Worm (Caenorhabditis elegans) whole organism, L1 larva: ENCODE results near the gene hrg-7.

Experiments used
- C04F5.9 ChIP-seq: sonication (generic microtip); optimal IDR thresholded peaks from 2 replicates; lab custom pipeline; 2016; ENCODE audit warnings: missing genetic modification characterization, missing compliant biosample characterization
- C16A3.4 ChIP-seq: fragments of 150-350 bp; optimal IDR thresholded peaks from 2 replicates; lab custom pipeline; 2014; ENCODE audit warnings: missing biosample characterization, missing genetic modification characterization
- F16B12.6 ChIP-seq: fragments of 150-350 bp; optimal IDR thresholded peaks from 2 replicates; lab custom pipeline; 2014; ENCODE audit warnings: missing biosample characterization, missing genetic modification characterization
- aha-1 ChIP-seq: fragments of 150-350 bp; optimal IDR thresholded peaks from 2 replicates; lab custom pipeline; 2014; ENCODE audit warnings: missing biosample characterization, missing genetic modification characterization
- alr-1 ChIP-seq: fragments of 200-800 bp; sonication (Bioruptor generic); optimal IDR thresholded peaks from 2 replicates; lab custom pipeline; 2018; ENCODE audit warnings: borderline replicate concordance, mild to moderate bottlenecking, missing genetic modification characterization, missing compliant biosample characterization
- aly-2 ChIP-seq: fragments of 150-350 bp; optimal IDR thresholded peaks from 2 replicates; lab custom pipeline; 2014; ENCODE audit warnings: missing biosample characterization, missing genetic modification characterization
- ama-1 ChIP-seq: fragments of 150-350 bp; optimal IDR thresholded peaks from 2 replicates; lab custom pipeline; 2014
- ceh-63 ChIP-seq: fragments of 200-800 bp; sonication (Bioruptor generic); optimal IDR thresholded peaks from 2 replicates; lab custom pipeline; 2018; ENCODE audit warnings: mild to moderate bottlenecking, missing genetic modification characterization, missing compliant biosample characterization
- ceh-82 ChIP-seq, 3 experiments: fragments of 150-350 bp in 1 of 3; sonication (generic microtip) in 2 of 3; optimal IDR thresholded peaks; 2 replicates each; lab custom pipeline; 2014 to 2017; ENCODE audit warnings: missing biosample characterization in 3 of 3, missing genetic modification characterization in 3 of 3
- ceh-88 ChIP-seq: fragments of 200-800 bp; sonication (Bioruptor generic); IDR thresholded peaks from 2 replicates; pipeline ENCODE4 v1.3.6; 2022; ENCODE audit warnings: missing genetic modification characterization, missing compliant biosample characterization
- ces-1 ChIP-seq: fragments of 150-350 bp; optimal IDR thresholded peaks from 2 replicates; lab custom pipeline; 2014; ENCODE audit warnings: missing biosample characterization, missing genetic modification reagents, missing genetic modification characterization
- efl-1 ChIP-seq, 4 experiments: fragments of 150-350 bp; optimal IDR thresholded peaks in 3 of 4; peaks in 1 of 4; 1 replicate in 1 of 4; 2 replicates in 3 of 4; lab custom pipeline; 2014; ENCODE audit warnings: missing biosample characterization in 2 of 4, missing genetic modification characterization in 2 of 4, missing genetic modification reagents in 2 of 4
- efl-3 ChIP-seq: fragments of 200-800 bp; sonication (Bioruptor generic); optimal IDR thresholded peaks from 2 replicates; lab custom pipeline; 2018; ENCODE audit warnings: mild to moderate bottlenecking, missing genetic modification characterization, missing compliant biosample characterization
- elt-3 ChIP-seq, 6 experiments: fragments of 150-350 bp in 1 of 6; sonication (generic microtip); optimal IDR thresholded peaks; 2 replicates each; lab custom pipeline; 2017 to 2018; ENCODE audit warnings: missing biosample characterization in 6 of 6, missing genetic modification characterization in 6 of 6, inconsistent platforms in 1 of 6
- ets-5 ChIP-seq: fragments of 200-800 bp; sonication (Bioruptor generic); IDR thresholded peaks from 2 replicates; pipeline ENCODE4 v1.3.6; 2022; ENCODE audit warnings: missing genetic modification characterization, missing compliant biosample characterization
- fkh-10 ChIP-seq: sonication (generic microtip); optimal IDR thresholded peaks from 2 replicates; lab custom pipeline; 2017; ENCODE audit warnings: missing biosample characterization, missing genetic modification reagents, missing genetic modification characterization
- fkh-8 ChIP-seq: sonication (generic microtip); optimal IDR thresholded peaks from 2 replicates; lab custom pipeline; 2016; ENCODE audit warnings: mild to moderate bottlenecking, missing genetic modification characterization, missing compliant biosample characterization
- grh-1 ChIP-seq: fragments of 200-800 bp; sonication (Bioruptor generic); IDR thresholded peaks from 2 replicates; pipeline ENCODE4 v1.3.6; 2022; ENCODE audit warnings: missing genetic modification reagents, missing genetic modification characterization, missing compliant biosample characterization
- hlh-17 ChIP-seq: fragments of 200-800 bp; sonication (Bioruptor generic); optimal IDR thresholded peaks from 2 replicates; lab custom pipeline; 2018; ENCODE audit warnings: missing genetic modification characterization, mild to moderate bottlenecking, missing compliant biosample characterization, moderate library complexity, borderline replicate concordance
- hlh-4 ChIP-seq: sonication (generic microtip); optimal IDR thresholded peaks from 2 replicates; lab custom pipeline; 2016; ENCODE audit warnings: mild to moderate bottlenecking, missing genetic modification characterization, missing compliant biosample characterization
- hpl-2 ChIP-seq: fragments of 150-350 bp; optimal IDR thresholded peaks from 2 replicates; lab custom pipeline; 2014; ENCODE audit warnings: missing biosample characterization, missing genetic modification reagents, missing genetic modification characterization
- irx-1 ChIP-seq: sonication (generic microtip); optimal IDR thresholded peaks from 2 replicates; lab custom pipeline; 2016; ENCODE audit warnings: missing genetic modification characterization, missing compliant biosample characterization
- isw-1 ChIP-seq: fragments of 200-800 bp; sonication (Bioruptor generic); IDR thresholded peaks from 2 replicates; pipeline ENCODE4 v1.3.6; 2022; ENCODE audit warnings: missing genetic modification characterization, missing compliant biosample characterization
- lin-13 ChIP-seq: fragments of 150-350 bp; optimal IDR thresholded peaks from 2 replicates; lab custom pipeline; 2014; ENCODE audit warnings: missing biosample characterization, missing genetic modification reagents, missing genetic modification characterization
- lin-14 ChIP-seq: fragments of 200-800 bp; sonication (Bioruptor generic); optimal IDR thresholded peaks from 2 replicates; lab custom pipeline; 2018; ENCODE audit warnings: mild to moderate bottlenecking, missing genetic modification characterization, moderate library complexity, missing compliant biosample characterization
- lin-35 ChIP-seq, 2 experiments: fragments of 150-350 bp; optimal IDR thresholded peaks; 2 replicates each; lab custom pipeline; 2014; ENCODE audit warnings: missing biosample characterization in 2 of 2, missing genetic modification characterization in 2 of 2, missing genetic modification reagents in 2 of 2
- lin-39 ChIP-seq: fragments of 150-350 bp; optimal IDR thresholded peaks from 2 replicates; lab custom pipeline; 2014; ENCODE audit warnings: missing biosample characterization, missing genetic modification reagents, missing genetic modification characterization
- lsy-2 ChIP-seq, 2 experiments: fragments of 150-350 bp; optimal IDR thresholded peaks; 2 replicates each; lab custom pipeline; 2014; ENCODE audit warnings: missing biosample characterization in 2 of 2, missing genetic modification characterization in 2 of 2
- mab-9 ChIP-seq: fragments of 200-800 bp; sonication (Bioruptor generic); IDR thresholded peaks from 2 replicates; pipeline ENCODE4 v1.3.6; 2022; ENCODE audit warnings: missing genetic modification reagents, missing genetic modification characterization, missing compliant biosample characterization
- nhr-11 ChIP-seq: fragments of 150-350 bp; optimal IDR thresholded peaks from 2 replicates; lab custom pipeline; 2014; ENCODE audit warnings: missing biosample characterization, missing genetic modification characterization
- nhr-237 ChIP-seq: fragments of 150-350 bp; optimal IDR thresholded peaks from 2 replicates; lab custom pipeline; 2014; ENCODE audit warnings: missing biosample characterization, missing genetic modification characterization
- nhr-28 ChIP-seq: fragments of 150-350 bp; optimal IDR thresholded peaks from 2 replicates; lab custom pipeline; 2014; ENCODE audit warnings: missing biosample characterization, missing genetic modification characterization
- nhr-77 ChIP-seq: fragments of 150-350 bp; optimal IDR thresholded peaks from 2 replicates; lab custom pipeline; 2014; ENCODE audit warnings: missing biosample characterization, missing genetic modification characterization
- nhr-85 ChIP-seq: sonication (generic microtip); peaks from one replicate; lab custom pipeline; 2016; ENCODE audit warnings: missing genetic modification characterization, inconsistent platforms, missing compliant biosample characterization
- nhr-90 ChIP-seq: sonication (generic microtip); optimal IDR thresholded peaks from 2 replicates; lab custom pipeline; 2016; ENCODE audit warnings: mild to moderate bottlenecking, missing genetic modification characterization, missing compliant biosample characterization; ENCODE audit not compliant: poor library complexity
- pax-3 ChIP-seq: fragments of 200-800 bp; sonication (Bioruptor generic); optimal IDR thresholded peaks from 2 replicates; lab custom pipeline; 2018; ENCODE audit warnings: mild to moderate bottlenecking, missing genetic modification characterization, moderate library complexity, missing compliant biosample characterization
- pqm-1 ChIP-seq: sonication (generic microtip); optimal IDR thresholded peaks from 3 replicates; lab custom pipeline; 2017; ENCODE audit warnings: missing biosample characterization, missing genetic modification characterization
- skn-1 ChIP-seq: fragments of 150-350 bp; optimal IDR thresholded peaks from 2 replicates; lab custom pipeline; 2014; ENCODE audit warnings: missing biosample characterization, missing genetic modification characterization
- snpc-4 ChIP-seq: fragments of 150-350 bp; optimal IDR thresholded peaks from 2 replicates; lab custom pipeline; 2014; ENCODE audit warnings: missing biosample characterization, missing genetic modification characterization
- snu-23 ChIP-seq: sonication (generic microtip); optimal IDR thresholded peaks from 2 replicates; lab custom pipeline; 2016; ENCODE audit warnings: missing genetic modification characterization, missing compliant biosample characterization
- sox-4 ChIP-seq: sonication (generic microtip); optimal IDR thresholded peaks from 2 replicates; lab custom pipeline; 2016; ENCODE audit warnings: missing genetic modification characterization, missing compliant biosample characterization
- sup-37 ChIP-seq: fragments of 200-800 bp; sonication (Bioruptor generic); optimal IDR thresholded peaks from 2 replicates; lab custom pipeline; 2018; ENCODE audit warnings: mild to moderate bottlenecking, missing genetic modification characterization, missing compliant biosample characterization
- tbx-2 ChIP-seq: sonication (generic microtip); optimal IDR thresholded peaks from 2 replicates; lab custom pipeline; 2016; ENCODE audit warnings: missing genetic modification characterization, missing compliant biosample characterization
- tlp-1 ChIP-seq: fragments of 150-350 bp; optimal IDR thresholded peaks from 2 replicates; lab custom pipeline; 2014; ENCODE audit warnings: missing biosample characterization, missing genetic modification characterization
- unc-30 ChIP-seq: sonication (generic microtip); optimal IDR thresholded peaks from 2 replicates; lab custom pipeline; 2017; ENCODE audit warnings: missing biosample characterization, missing genetic modification characterization
- unc-86 ChIP-seq: sonication (generic microtip); optimal IDR thresholded peaks from 2 replicates; lab custom pipeline; 2016; ENCODE audit warnings: missing genetic modification characterization, missing compliant biosample characterization
- unc-98 ChIP-seq: fragments of 200-800 bp; sonication (Bioruptor generic); IDR thresholded peaks from 2 replicates; pipeline ENCODE4 v1.3.6; 2022; ENCODE audit warnings: missing genetic modification characterization, missing compliant biosample characterization
- zag-1 ChIP-seq: fragments of 150-350 bp; optimal IDR thresholded peaks from 2 replicates; lab custom pipeline; 2014; ENCODE audit warnings: missing biosample characterization, missing genetic modification characterization
- ztf-11 ChIP-seq, 2 experiments: sonication (generic microtip); optimal IDR thresholded peaks; 2 replicates each; lab custom pipeline; 2016 to 2017; ENCODE audit warnings: missing genetic modification characterization in 2 of 2, missing biosample characterization in 1 of 2, missing compliant biosample characterization in 1 of 2
- ztf-4 ChIP-seq: fragments of 150-350 bp; optimal IDR thresholded peaks from 2 replicates; lab custom pipeline; 2014; ENCODE audit warnings: missing biosample characterization, missing genetic modification characterization

The hrg-7 gene

DNA sequence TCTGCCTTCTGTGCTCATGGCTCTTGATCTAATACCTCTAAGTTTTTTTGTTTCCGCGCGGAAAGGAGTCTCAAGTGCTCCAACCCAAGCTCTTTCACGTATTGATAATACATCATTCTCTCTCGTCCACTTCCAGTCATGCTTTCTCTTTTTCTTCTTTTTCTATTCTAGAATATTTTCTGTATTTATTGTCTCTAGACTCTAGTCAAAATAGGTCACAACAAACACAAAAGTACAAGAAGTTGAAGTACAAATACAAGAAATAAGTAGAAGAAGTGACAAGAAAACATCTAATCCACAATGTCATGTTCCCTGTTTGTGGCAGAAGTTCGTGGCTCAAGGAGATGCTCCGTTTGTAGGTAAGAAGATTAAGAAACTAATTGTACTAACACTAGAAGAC, 31.4 kb downstream of the hrg-7 start, which contains the start of gene ZC455.1 (continued):
- no peak for TF ChIP-seq sox-4 (tag; lab: Kevin White, UChicago)

DNA sequence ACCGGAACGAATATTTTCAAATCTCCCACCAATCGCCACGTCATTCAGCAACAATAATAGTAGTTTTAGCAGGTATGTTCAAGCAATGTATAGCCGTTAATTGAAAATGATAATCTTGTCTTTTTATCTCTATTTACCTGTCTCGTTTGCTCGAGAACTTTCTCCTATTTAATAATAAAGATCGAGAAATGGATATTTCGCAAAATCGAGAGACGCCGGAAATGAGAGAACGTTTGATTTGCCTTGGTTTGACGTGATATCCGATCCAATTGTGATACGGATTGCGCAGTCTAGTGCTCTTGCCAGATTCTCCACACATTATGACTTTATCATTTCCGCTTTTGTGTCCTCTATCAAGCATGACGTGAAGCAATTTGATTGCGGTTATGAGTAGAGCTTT, 32.0 kb downstream of the hrg-7 start:
- no peak for TF ChIP-seq skn-1
- TF ChIP-seq C04F5.9: no peak
- TF ChIP-seq sup-37: no peak
- no peak for TF ChIP-seq efl-3 (GFP tag; lab: Kevin White, UChicago)
- no peak for TF ChIP-seq hlh-4 (tag; lab: Kevin White, UChicago)
- peak; percentile 59 for TF ChIP-seq fkh-8 (tag; lab: Kevin White, UChicago)
- TF ChIP-seq efl-1 (optimal IDR thresholded peaks at IDR 0.05; lab: Kevin White, UChicago): no peak
- TF ChIP-seq efl-1 (GFP tag; optimal IDR thresholded peaks at IDR 0.05 in 1 of 2; lab: Kevin White, UChicago): peak in 1 of 2 experiments; percentile 86
- TF ChIP-seq C16A3.4 (tag; lab: Kevin White, UChicago): no peak
- TF ChIP-seq ztf-11 (tag; optimal IDR thresholded peaks at IDR 0.05; lab: Kevin White, UChicago): no peak
- TF ChIP-seq unc-30 (tag; lab: Kevin White, UChicago): no peak
- TF ChIP-seq elt-3 (tag; optimal IDR thresholded peaks at IDR 0.05; lab: Kevin White, UChicago): no peak
- no peak for TF ChIP-seq ceh-63 (GFP tag; lab: Kevin White, UChicago)

DNA sequence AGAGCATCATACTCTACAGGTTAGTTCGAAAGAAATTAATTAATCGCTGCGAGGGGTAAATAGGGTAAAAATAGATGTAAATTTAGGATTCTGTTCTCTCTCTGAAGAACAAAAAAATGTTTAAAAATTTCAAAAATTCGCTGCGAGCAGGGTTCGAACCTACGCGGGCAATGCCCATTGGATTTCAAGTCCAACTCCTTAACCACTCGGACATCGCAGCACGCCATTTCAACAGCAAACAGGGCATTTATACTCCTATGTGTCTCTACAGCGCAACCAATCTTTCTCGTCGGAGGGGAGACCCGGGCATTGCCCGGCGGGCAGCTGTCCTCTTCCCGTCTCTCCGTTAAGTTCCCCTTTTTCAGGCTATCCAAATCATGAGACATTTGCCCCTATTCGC, 38.4 kb downstream of the hrg-7 start:
- TF ChIP-seq mab-9 (GFP tag; lab: Robert Waterston, UW): no peak
- no peak for TF ChIP-seq ces-1 (GFP tag; lab: Kevin White, UChicago)
- no peak for TF ChIP-seq ceh-88 (GFP tag; lab: Robert Waterston, UW)
- no peak for TF ChIP-seq tlp-1 (tag; lab: Kevin White, UChicago)
- peak; percentile 27 to 68 for TF ChIP-seq lsy-2 (tag; optimal IDR thresholded peaks at IDR 0.05; lab: Kevin White, UChicago)
- no peak for TF ChIP-seq lin-13 (GFP tag; lab: Kevin White, UChicago)
- no peak for TF ChIP-seq ama-1
- peak; percentile 21 for TF ChIP-seq nhr-77 (tag; lab: Kevin White, UChicago)
- TF ChIP-seq nhr-237: no peak
- TF ChIP-seq ceh-82 (tag; optimal IDR thresholded peaks at IDR 0.05; lab: Kevin White, UChicago): peak in 1 of 3 experiments; percentile 48
- no peak for TF ChIP-seq unc-98 (GFP tag; lab: Robert Waterston, UW)
- no peak for TF ChIP-seq nhr-28 (tag; lab: Kevin White, UChicago)
- TF ChIP-seq hpl-2: no peak
- no peak for TF ChIP-seq lin-39 (tag; lab: Kevin White, UChicago)
- no peak for TF ChIP-seq ets-5
- no peak for TF ChIP-seq isw-1 (GFP tag; lab: Robert Waterston, UW)
- no peak for TF ChIP-seq nhr-11 (tag; lab: Kevin White, UChicago)
- TF ChIP-seq ztf-4: peak; percentile 3
- no peak for TF ChIP-seq sup-37
- TF ChIP-seq C16A3.4 (tag; lab: Kevin White, UChicago): peak; percentile 64
- no peak for TF ChIP-seq hlh-17
- TF ChIP-seq tbx-2: peak; percentile 14
- TF ChIP-seq fkh-10 (GFP tag; lab: Kevin White, UChicago): no peak
- TF ChIP-seq grh-1: no peak
- TF ChIP-seq aly-2 (tag; lab: Kevin White, UChicago): peak; percentile 37
- TF ChIP-seq pax-3 (tag; lab: Kevin White, UChicago): peak; percentile 45
- peak; percentile 20 to 66 for TF ChIP-seq lin-35 (GFP tag; optimal IDR thresholded peaks at IDR 0.05; lab: Kevin White, UChicago)
- TF ChIP-seq irx-1: no peak
- TF ChIP-seq nhr-85: peak; percentile 46
- TF ChIP-seq alr-1 (tag; lab: Kevin White, UChicago): no peak
- peak in 1 of 6 experiments; percentile 23 for TF ChIP-seq elt-3 (tag; optimal IDR thresholded peaks at IDR 0.05; lab: Kevin White, UChicago)
- TF ChIP-seq zag-1: no peak
- no peak for TF ChIP-seq aha-1
- TF ChIP-seq skn-1: no peak
- TF ChIP-seq C04F5.9: no peak
- TF ChIP-seq nhr-90 (tag; lab: Kevin White, UChicago): peak; percentile 42
- TF ChIP-seq lin-14 (GFP tag; lab: Kevin White, UChicago): peak; percentile 38
- TF ChIP-seq unc-86: no peak
- peak; percentile 61 for TF ChIP-seq snu-23
- TF ChIP-seq pqm-1 (tag; lab: Kevin White, UChicago): no peak
- no peak for TF ChIP-seq snpc-4 (tag; lab: Kevin White, UChicago)
- TF ChIP-seq F16B12.6: no peak
